Worm (Caenorhabditis elegans): ENCODE measurements around the gene C15C8.8.

ce11 chrV:12716447-12716846 is 35.9 kb downstream of the C15C8.8 start, which contains the start of gene str-178:
- no peak for TF ChIP-seq W03F9.2 (tag; optimal IDR thresholded peaks at IDR 0.05)
- TF ChIP-seq him-1 (tag; optimal IDR thresholded peaks at IDR 0.05) = no peak

Measured in whole organism, L4/young adult.